Worm (Caenorhabditis elegans) whole organism, L2 larva: ENCODE results near the gene spv-1.
A peak's percentile ranks its signal among the peaks of the same experiment; 100 is the strongest.

ENCODE experiments used
- ama-1 ChIP-seq: fragments of 150-350 bp; optimal IDR thresholded peaks from 2 replicates; lab custom pipeline; 2018; ENCODE audit warnings: inconsistent platforms
- ceh-16 ChIP-seq: fragments of 150-350 bp; optimal IDR thresholded peaks from 2 replicates; lab custom pipeline; 2014; ENCODE audit warnings: missing biosample characterization, missing genetic modification characterization
- egl-27 ChIP-seq: sonication (generic microtip); optimal IDR thresholded peaks from 3 replicates; lab custom pipeline; 2017; ENCODE audit warnings: missing biosample characterization, missing genetic modification reagents, missing genetic modification characterization
- elt-3 ChIP-seq: sonication (generic microtip); optimal IDR thresholded peaks from 2 replicates; lab custom pipeline; 2017; ENCODE audit warnings: missing biosample characterization, missing genetic modification characterization
- fos-1 ChIP-seq: fragments of 150-350 bp; optimal IDR thresholded peaks from 2 replicates; lab custom pipeline; 2014; ENCODE audit warnings: missing biosample characterization, missing genetic modification characterization
- lin-11 ChIP-seq: fragments of 150-350 bp; sonication (generic microtip); optimal IDR thresholded peaks from 2 replicates; lab custom pipeline; 2014; ENCODE audit warnings: missing biosample characterization, missing genetic modification characterization, inconsistent platforms, mixed read lengths
- lin-13 ChIP-seq: fragments of 150-350 bp; optimal IDR thresholded peaks from 2 replicates; lab custom pipeline; 2014; ENCODE audit warnings: missing biosample characterization, missing genetic modification reagents, missing genetic modification characterization
- nhr-129 ChIP-seq: fragments of 150-350 bp; optimal IDR thresholded peaks from 2 replicates; lab custom pipeline; 2014; ENCODE audit warnings: missing biosample characterization, missing genetic modification characterization
- unc-62 ChIP-seq: fragments of 150-350 bp; optimal IDR thresholded peaks from 2 replicates; lab custom pipeline; 2014; ENCODE audit warnings: missing biosample characterization, missing genetic modification reagents, missing genetic modification characterization
- ztf-11 ChIP-seq: sonication (generic microtip); optimal IDR thresholded peaks from 2 replicates; lab custom pipeline; 2017; ENCODE audit warnings: missing biosample characterization, missing genetic modification characterization

- TF ChIP-seq fos-1 (tag; lab: Kevin White, UChicago) (no peak), egl-27 (tag; lab: Kevin White, UChicago) (no peak), unc-62 (GFP tag; lab: Kevin White, UChicago) (no peak), lin-13 (GFP tag; lab: Kevin White, UChicago) (no peak), nhr-129 (tag; lab: Kevin White, UChicago) (peak; percentile 57), ztf-11 (no peak), lin-11 (no peak), ceh-16 (no peak), elt-3 (tag; lab: Kevin White, UChicago) (no peak), ama-1 (lab: Kevin White, UChicago) (no peak)
Observed at ce11 chrII:7888759-7889158, 39.7 kb downstream of the spv-1 start.
